Fruit fly (Drosophila melanogaster): ENCODE data around the gene EndoGI.

DNA sequence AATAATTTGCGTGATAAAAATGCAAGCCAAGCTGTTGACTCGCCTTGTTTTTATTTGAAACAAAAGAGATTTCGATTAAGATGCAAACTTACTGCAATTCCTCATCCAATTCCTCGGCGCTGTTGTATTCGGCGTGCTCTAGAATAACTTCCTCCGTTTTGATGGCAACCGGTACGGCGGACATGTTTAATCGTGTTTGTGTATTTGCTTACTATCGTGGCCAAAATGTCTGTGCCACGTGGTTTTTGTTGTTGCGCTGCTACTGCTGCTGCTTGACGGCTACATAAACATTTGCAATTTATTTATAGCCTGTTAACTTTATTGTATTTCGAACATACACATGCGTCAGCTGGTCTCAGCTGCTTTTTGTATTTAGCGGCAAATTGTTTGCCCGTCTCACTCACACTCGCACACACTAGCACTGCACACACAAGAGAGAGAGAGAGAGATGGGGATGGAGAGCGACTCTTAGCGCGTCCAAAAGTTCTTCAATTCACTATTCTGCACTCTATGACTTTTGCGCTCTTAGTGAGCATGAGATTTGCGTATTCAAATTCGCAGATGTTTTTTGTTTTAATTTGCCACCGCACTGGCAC, 29.6 kb downstream of the EndoGI start:
- TF ChIP-seq CG6854 (GFP tag; optimal IDR thresholded peaks at IDR 0.05) (no peak), Hr4 (GFP tag; optimal IDR thresholded peaks at IDR 0.05) (no peak), CG8319 (GFP tag; optimal IDR thresholded peaks at IDR 0.05) (no peak)

Data from whole organism, prepupa.